Fruit fly (Drosophila melanogaster) Kc167 (cell line): ENCODE data around the gene CG3434.

Experiments used
- Myc ChIP-seq: fragments of >200 bp; optimal IDR thresholded peaks from 2 replicates; lab custom pipeline; 2017; ENCODE audit warnings: missing external identifiers
- Sin3A ChIP-seq: fragments of >200 bp; optimal IDR thresholded peaks from 2 replicates; lab custom pipeline; 2018; ENCODE audit warnings: missing external identifiers
- h ChIP-seq: fragments of >200 bp; optimal IDR thresholded peaks from 3 replicates; lab custom pipeline; 2018; ENCODE audit warnings: missing external identifiers
- insv ChIP-seq: fragments of >200 bp; optimal IDR thresholded peaks from 3 replicates; lab custom pipeline; 2018; ENCODE audit warnings: missing external identifiers
- psq ChIP-seq: fragments of >200 bp; optimal IDR thresholded peaks from 2 replicates; lab custom pipeline; 2017; ENCODE audit warnings: missing external identifiers
- ttk ChIP-seq: sonication (Bioruptor generic); optimal IDR thresholded peaks from 2 replicates; lab custom pipeline; 2017; ENCODE audit warnings: missing external identifiers

Gene CG3434

DNA sequence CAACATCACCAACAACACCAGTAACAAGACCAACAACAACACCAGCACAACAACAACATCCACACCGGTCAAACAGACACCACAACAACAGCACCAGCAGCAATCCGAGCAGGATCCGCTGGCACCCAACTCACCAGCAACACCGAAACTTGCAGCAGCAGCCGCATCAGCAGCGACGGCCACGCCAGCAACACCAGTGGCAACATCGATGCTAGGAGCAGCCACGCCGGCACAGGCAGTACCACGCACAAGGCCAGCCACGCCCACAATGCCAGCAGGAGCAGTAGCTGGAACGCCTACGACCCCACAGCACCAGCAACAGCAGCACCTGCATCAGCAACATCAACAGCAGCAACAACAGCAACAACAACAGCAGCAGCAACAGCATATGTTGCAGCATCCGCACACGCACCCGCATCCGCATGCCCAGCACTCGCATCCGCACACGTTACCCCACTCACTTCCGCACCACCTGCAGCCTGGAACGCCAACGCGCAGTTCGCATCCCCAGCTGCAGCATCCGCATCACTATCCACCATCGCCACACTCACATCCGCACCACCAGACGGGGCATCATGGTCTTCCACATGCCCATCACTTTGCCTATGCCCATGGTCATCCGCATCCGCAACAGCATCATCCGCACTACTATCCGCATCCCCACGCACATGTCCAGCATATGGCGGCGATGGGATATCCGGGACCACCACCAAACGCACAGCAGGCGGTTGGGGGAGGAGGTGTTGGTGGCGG, 10.7 kb upstream of the CG3434 start:
- TF ChIP-seq Myc (no peak), Sin3A (no peak), ttk (no peak), psq (lab: Kevin White, UChicago) (no peak), h (lab: Kevin White, UChicago) (no peak)

- TF ChIP-seq h (lab: Kevin White, UChicago) (no peak), psq (lab: Kevin White, UChicago) (no peak), insv (lab: Kevin White, UChicago) (no peak), Sin3A (no peak), ttk (no peak), Myc (no peak)
Measured at dm6 chr3L:9469079-9469478, 8.5 kb upstream of the CG3434 start.

- no peak for TF ChIP-seq Sin3A
- no peak for TF ChIP-seq insv (lab: Kevin White, UChicago)
- TF ChIP-seq Myc = no peak
- no peak for TF ChIP-seq psq (lab: Kevin White, UChicago)
- TF ChIP-seq ttk = no peak
- TF ChIP-seq h (lab: Kevin White, UChicago) = no peak
Measured at dm6 chr3L:9468261-9468890, 7.8 kb upstream of the CG3434 start.

DNA sequence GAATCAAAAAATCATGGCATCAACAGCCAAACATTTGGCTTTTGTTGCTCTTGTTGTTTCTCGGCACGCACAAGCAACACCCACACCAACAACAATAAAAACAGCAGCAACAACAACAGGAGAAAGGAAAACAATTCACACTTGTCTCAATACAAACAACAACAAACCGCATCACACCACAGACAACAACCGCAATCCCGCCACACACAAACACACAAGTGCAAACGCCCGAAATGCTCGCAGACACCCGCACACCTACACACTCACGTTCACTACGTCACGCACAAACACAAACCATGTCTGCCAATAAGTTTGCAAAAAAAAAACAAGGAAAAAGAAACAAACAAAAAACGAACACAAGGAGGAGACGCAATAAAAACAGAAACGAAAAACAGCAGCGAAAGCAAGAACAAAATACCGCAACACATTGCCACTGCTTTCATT, 7.2 kb upstream of the CG3434 start:
- no peak for TF ChIP-seq h (lab: Kevin White, UChicago)
- no peak for TF ChIP-seq ttk
- no peak for TF ChIP-seq Sin3A
- no peak for TF ChIP-seq insv (lab: Kevin White, UChicago)
- no peak for TF ChIP-seq psq (lab: Kevin White, UChicago)
- no peak for TF ChIP-seq Myc

DNA sequence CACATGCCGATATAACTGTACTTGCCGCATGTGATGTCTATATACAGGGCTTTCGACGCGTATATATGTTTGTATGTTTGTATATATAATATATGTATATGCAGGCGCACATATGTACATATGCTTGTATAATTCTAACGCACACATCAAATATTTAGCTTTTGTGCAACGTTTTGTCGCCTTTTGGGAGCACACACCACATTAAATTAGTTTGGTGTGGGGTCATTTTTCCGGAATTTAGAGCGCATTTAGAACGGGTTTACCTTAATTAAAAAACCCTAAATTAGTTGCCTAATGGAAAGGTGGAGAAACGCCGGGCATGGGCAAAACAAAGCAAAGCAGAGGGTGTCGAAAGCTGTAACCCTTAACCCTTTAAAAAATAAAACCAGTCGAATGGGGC, 6.7 kb upstream of the CG3434 start:
- TF ChIP-seq h (lab: Kevin White, UChicago) = no peak

- TF ChIP-seq Sin3A (no peak), Myc (no peak), h (lab: Kevin White, UChicago) (no peak), insv (lab: Kevin White, UChicago) (no peak), psq (lab: Kevin White, UChicago) (no peak), ttk (no peak)
Measured at dm6 chr3L:9466595-9466994, 6.0 kb upstream of the CG3434 start.

DNA sequence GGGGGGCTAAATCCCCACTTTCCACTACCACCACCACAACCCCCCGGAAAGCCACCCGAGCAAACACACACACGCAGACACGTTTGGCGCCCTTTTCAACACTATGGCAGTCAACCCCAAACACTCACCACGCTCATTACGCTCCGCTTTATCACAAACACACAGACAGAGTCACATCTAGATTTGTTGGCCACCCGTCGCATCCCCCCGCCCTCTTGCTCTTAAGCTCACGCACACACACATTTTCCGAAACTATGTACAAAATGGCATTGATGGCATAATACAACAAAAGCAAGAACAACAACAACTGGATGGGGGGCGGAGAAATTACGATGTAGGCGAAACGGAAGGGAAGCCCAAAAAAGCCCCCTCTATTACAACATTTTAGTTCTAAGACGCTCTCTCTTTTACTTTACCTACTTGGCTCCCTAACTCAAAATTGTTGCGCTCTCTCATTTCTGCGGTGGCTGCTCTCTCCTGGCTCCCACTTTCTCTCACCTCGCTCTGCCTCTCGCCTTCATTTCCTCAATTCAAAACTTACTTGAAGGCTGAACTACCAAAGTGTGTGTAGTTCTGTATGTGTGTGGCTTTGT, 5.1 kb upstream of the CG3434 start:
- TF ChIP-seq Sin3A = no peak
- TF ChIP-seq Myc = no peak
- TF ChIP-seq insv (lab: Kevin White, UChicago) = no peak
- TF ChIP-seq psq (lab: Kevin White, UChicago) = no peak

DNA sequence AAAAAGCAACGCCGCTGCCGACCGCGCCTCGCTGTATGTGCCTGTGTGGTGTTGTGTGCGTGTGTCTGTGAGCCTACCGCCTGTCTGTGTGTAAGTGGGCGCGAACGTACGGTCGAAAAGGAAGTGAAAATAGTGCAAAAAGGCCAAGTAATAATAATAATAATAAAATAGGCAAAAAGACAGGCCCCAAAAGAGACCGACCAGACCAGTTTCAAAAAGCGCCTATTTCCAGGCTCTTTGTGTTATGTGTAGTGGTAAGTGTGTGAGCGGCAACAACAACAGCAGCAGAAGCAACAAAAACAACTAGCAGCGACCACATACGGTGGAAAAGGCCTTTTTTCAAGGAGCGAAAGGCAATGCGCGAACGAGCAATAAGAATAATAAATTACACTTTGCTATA, 2.2 kb upstream of the CG3434 start:
- TF ChIP-seq psq (lab: Kevin White, UChicago) (no peak), ttk (no peak), Myc (no peak), insv (lab: Kevin White, UChicago) (no peak), Sin3A (no peak), h (lab: Kevin White, UChicago) (no peak)

DNA sequence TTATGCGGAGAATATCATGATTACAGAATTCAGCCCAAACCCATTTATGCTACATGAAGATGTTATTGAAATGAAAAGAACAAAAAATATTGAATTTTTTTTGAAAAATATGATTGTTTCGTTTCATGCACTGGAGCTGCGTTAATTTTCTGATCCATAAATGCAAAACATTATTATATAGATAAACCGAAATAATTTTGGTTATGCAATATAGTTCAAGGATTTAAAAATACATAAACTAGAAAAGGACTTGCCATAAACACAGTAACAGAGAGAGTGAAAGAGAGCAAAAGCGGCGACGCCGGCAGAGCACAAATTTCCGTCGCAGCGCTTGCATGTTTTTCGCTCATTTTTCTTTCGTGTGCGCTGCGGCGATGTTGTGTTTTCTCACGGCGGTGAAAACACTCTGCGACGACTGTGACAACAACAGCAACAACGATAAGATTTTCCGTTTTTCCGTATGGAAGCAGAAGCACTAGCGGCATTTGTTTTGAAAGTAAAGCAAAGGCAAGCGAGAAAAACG, 1.7 kb upstream of the CG3434 start:
- TF ChIP-seq Myc = no peak
- TF ChIP-seq Sin3A = no peak
- TF ChIP-seq insv (lab: Kevin White, UChicago) = no peak
- TF ChIP-seq psq (lab: Kevin White, UChicago) = no peak
- TF ChIP-seq h (lab: Kevin White, UChicago) = no peak
- no peak for TF ChIP-seq ttk

DNA sequence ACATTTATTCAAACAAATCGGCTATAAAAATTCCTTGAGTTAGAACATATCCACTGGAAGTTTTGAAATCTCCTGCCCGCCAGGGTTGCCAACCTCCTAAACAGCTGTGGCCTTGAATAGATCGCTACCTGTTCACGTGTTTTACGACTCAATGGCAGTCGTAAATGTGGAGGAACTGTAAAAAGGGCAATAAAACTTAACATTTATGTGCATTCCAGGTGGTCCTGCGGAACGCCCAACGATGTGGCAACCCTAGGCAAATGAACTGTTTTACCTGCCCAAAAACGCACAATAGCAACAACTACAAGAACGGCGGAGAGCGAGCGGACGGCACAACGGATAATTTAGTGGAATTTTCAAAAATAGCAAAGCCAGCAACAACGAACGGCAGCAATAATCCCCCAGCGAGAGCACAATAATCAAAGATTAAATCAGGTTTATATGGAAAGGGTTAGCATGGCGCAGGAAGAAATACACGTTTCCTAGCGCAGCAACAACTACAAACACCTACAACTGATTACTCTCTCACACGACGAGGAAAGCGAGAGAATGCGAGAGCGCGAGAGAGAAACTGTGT, 1.2 kb upstream of the CG3434 start:
- TF ChIP-seq Myc = no peak
- TF ChIP-seq h (lab: Kevin White, UChicago) = no peak
- TF ChIP-seq insv (lab: Kevin White, UChicago) = no peak
- TF ChIP-seq Sin3A = no peak
- TF ChIP-seq psq (lab: Kevin White, UChicago) = no peak
- no peak for TF ChIP-seq ttk

DNA sequence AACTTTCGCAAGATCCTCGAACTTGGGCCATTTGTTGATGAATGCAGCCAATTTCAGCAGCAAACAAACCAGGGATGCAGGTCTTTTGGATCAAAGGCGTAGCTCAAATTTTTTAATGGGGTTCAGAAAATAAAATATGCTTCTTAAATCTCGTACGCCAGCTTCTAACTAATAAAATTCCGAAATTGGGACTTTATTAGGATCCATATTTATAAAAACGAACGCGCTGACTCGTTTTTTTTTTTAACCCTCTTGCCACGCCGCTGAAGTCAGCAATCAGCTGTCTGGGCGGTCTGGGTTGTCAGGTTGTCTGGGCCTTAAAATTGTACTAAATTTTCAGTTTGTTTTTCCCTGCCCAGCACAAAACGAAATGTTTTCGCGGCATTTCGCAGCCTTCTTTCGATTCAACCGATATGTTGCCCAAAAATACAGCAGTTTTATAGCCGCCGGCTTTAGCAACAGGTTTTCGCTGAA, 2.9 kb downstream of the CG3434 start, which contains the start of gene CG3437:
TSS of gene CG3437 (minus strand) at position 51 of the 474 bp plus-strand sequence.
- no peak for TF ChIP-seq Myc

- no peak for TF ChIP-seq psq (lab: Kevin White, UChicago)
- TF ChIP-seq h (lab: Kevin White, UChicago) = no peak
- no peak for TF ChIP-seq Sin3A
- no peak for TF ChIP-seq Myc
- TF ChIP-seq ttk = no peak
Measured at dm6 chr3L:9456389-9456788, 4.2 kb downstream of the CG3434 start.
